Worm (Caenorhabditis elegans): ENCODE data around the gene smc-3.

smc-3 gene

DNA sequence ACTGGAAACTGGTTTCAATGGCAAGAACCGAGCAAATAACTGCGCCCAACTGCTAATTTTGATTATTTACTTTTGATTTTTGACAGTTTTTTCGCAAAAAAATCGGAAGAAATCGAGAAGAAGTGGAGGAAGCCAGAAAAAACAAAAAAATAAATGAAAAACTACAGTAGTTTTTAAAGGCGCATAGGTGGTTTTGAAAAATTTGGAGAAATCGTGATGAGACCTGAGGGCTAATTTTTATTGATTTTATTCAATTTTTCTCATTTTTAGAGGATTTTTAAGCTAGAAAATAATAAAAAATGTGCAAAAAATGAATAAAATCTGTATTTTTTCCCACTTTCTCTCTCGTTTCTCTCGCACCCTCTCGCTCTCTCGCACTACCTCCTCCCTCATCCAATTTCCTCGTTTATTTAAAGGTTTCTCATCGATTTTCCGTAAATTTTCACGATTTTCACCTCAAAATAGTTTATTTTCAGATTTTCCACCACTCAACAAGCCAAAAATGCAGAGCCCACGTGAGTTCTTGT, 16.1 kb upstream of the smc-3 start, which contains the start of gene Y47D3A.20:
Gene Y47D3A.20, plus strand, starts transcription at position 477 of the 527 bp plus-strand sequence.
- TF ChIP-seq W03F9.2 (tag; optimal IDR thresholded peaks at IDR 0.05) (no peak), him-1 (tag; optimal IDR thresholded peaks at IDR 0.05) (no peak), dao-5 (tag; optimal IDR thresholded peaks at IDR 0.05) (no peak)

DNA sequence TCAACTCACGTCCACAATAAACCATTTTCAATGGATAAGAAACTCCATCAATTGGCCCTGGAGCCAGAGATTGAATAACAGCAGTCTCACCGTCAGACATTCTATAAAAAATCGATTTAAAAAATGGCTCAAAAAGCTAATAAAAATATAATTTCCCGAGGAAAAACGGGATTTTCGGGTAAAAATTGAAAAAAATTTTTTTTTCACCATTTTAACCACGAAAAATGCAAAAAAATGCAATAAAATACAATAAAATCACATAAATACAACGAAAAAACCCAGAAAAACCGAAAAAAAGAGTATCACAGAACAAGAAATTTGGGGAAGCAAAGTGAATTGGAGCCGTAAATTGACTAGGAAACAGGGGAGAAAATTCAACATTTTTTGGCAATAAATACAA, 11.9 kb upstream of the smc-3 start, which contains the start of gene Y47D3A.21:
Gene Y47D3A.21, minus strand, starts transcription at position 101 of the 400 bp plus-strand sequence.
- TF ChIP-seq him-1 (tag; optimal IDR thresholded peaks at IDR 0.05) (no peak), dao-5 (tag; optimal IDR thresholded peaks at IDR 0.05) (no peak), W03F9.2 (tag; optimal IDR thresholded peaks at IDR 0.05) (no peak)

DNA sequence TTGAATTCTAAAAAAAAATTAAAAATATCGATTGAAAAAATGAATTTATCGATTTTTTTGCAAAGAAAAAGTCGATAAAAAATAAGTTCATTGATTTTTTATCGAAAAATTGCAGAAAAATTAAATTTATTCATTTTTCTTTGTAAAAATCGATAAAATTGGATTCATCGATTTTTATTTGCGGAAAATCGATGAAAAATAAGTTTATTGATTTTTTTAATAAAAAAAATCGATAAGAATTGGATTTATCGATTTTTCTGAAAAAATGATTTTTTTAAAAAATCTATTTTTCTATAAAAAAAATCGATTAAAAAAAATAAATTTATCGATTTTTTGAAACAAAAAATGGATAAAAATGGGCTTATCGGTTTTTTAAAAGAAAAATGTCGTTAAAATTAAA, 10.8 kb upstream of the smc-3 start:
- TF ChIP-seq W03F9.2 (tag; optimal IDR thresholded peaks at IDR 0.05) (no peak), him-1 (tag; optimal IDR thresholded peaks at IDR 0.05) (no peak), dao-5 (tag; optimal IDR thresholded peaks at IDR 0.05) (no peak)

DNA sequence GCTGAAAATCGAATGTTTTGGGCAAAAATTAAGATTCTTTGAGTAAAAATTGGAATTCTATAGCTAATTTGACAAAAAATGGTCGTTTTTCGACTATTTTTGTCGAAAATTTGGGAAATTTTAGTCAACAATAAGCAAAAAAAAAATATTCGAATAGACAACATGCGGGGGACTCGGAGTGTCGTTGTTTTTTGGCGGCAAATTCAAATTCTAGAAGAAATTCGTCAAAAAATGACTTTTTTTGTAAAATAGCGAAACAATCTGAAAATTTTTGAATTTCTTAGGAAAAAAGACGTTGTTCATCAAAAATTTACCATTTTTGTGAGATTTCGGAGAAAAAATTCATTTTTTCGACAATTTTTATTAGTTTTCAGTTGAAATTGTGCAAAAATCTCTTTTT, 7.1 kb upstream of the smc-3 start:
- TF ChIP-seq him-1 (tag; optimal IDR thresholded peaks at IDR 0.05) = no peak
- TF ChIP-seq W03F9.2 (tag; optimal IDR thresholded peaks at IDR 0.05) = no peak
- no peak for TF ChIP-seq dao-5 (tag; optimal IDR thresholded peaks at IDR 0.05)

DNA sequence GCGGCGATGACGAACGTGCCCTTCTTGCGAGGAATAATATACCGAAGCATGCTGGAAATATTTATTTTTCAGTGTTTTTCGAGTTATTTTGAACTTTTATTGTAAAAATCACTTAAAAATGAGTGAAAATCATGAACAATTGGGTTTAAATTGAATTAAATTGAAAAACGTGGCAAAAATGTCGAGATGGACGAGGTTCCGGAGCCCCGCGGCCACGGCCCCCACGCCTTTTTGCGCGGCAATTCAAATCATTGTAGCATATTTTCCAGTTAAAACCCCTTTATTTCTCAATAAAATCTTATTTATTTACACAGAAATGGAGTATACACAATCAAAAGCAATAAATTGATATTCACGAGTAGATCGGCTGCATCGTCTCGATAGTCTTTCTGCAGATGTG, 4.6 kb upstream of the smc-3 start:
- no peak for TF ChIP-seq dao-5 (tag; optimal IDR thresholded peaks at IDR 0.05)
- TF ChIP-seq him-1 (tag; optimal IDR thresholded peaks at IDR 0.05) = no peak
- TF ChIP-seq W03F9.2 (tag; optimal IDR thresholded peaks at IDR 0.05) = no peak

DNA sequence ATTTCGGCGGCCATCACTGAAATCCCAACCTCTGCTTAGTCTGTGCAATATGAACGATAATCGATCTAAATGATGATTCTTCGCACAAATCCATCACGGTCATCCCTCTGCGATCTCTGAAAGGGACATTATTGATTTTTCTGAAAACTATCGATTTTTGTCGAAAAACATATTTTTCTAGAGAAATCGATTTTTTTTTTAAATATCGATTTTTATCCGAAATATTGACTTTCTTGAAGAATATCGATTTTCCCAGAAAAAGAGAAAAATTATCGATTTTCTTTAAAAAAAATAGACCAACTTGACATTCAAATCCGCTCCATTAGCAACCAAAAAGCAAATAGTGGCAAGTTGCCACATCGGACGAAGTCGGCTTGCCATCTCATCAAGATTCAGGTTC, 3.4 kb upstream of the smc-3 start:
- TF ChIP-seq dao-5 (tag; optimal IDR thresholded peaks at IDR 0.05) = no peak

DNA sequence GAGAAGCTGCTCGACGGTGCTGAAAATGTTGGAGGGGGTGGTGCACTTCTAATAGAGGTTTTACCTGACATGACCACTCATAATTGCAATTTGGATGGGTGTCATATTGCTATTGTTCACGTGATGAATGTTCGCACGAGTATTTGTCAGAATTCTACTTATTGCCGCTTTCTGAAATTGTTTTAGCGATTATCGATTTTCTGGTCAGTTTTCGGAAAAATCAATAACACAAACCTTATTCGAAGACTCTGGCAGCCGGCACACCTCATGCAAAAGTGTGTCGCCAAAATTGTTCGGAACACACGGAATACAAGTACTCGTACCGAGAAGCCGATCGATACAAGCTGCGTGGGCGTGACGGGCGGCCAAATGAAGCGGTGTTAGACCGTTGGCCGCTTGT, 2.4 kb upstream of the smc-3 start:
- no peak for TF ChIP-seq dao-5 (tag; optimal IDR thresholded peaks at IDR 0.05)
- TF ChIP-seq him-1 (tag; optimal IDR thresholded peaks at IDR 0.05) = no peak
- no peak for TF ChIP-seq W03F9.2 (tag; optimal IDR thresholded peaks at IDR 0.05)

DNA sequence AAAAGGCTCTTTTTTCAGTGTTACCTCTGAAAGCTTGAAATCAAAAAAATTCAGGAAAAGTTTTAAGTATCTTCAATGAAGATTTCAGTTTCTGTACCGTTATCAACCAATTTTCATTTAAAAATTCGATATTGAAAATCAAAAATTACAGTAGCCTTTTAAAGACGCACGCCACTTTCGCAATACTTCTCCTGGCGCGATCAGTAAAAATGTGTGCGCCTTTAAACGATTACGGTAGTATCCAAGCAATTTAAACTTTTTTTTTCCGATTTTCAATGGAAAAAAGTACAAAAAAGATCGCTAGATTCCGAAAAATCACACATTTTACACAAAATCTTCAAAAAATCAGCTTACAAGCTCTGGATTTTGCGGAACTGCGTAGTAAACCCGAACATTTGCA, 828 bp upstream of the smc-3 start:
- TF ChIP-seq W03F9.2 (tag; optimal IDR thresholded peaks at IDR 0.05) (no peak), dao-5 (tag; optimal IDR thresholded peaks at IDR 0.05) (no peak), him-1 (tag; optimal IDR thresholded peaks at IDR 0.05) (no peak)

DNA sequence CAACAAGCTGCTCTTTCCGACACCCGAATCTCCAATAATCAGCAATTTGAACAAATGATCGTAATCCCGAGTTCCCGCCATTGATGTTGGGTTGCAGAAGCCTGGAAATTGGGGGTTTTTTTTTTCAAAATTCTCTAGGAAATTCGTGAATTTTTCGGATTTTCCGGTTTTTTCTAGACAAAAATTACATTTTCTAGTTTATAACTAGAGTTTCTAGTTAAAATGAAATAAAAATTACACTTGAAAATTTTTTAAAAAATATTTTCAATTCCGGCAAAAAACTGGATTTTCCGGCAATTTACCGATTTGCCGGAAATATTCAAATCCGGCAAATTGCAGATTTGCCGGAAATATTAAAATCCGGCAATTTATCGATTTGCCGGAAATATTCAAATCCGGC, 20.8 kb downstream of the smc-3 start, which contains the start of gene rab-35:
Gene rab-35, minus strand, starts transcription at position 101 of the 400 bp plus-strand sequence.
- no peak for TF ChIP-seq him-1 (tag; optimal IDR thresholded peaks at IDR 0.05)
- no peak for TF ChIP-seq W03F9.2 (tag; optimal IDR thresholded peaks at IDR 0.05)

DNA sequence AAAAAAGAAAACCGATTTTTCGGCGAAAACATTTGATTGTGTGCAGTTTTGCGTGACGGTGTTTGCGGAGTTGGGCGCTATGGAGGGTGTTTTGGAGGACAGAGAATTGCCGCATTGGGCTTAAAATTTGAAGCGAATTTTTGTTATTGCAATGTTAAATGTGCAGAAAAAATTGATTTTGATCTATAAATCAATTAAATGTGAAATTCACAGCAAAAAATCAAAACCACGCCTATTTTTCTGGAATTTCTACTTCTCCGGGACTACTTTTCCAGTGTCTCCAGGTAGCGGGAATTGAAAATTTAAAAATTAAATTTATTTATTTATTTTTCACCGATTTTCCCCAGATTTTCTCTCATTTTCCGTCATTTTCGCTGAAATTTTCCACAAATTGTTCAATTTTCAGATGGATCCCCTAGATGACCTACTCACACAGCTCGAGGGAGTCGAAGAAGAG, 26.5 kb downstream of the smc-3 start, which contains the start of gene mcm-10:
Gene mcm-10, plus strand, starts transcription at position 407 of the 457 bp plus-strand sequence.
- peak; percentile 31 for TF ChIP-seq him-1 (tag; optimal IDR thresholded peaks at IDR 0.05)
- no peak for TF ChIP-seq dao-5 (tag; optimal IDR thresholded peaks at IDR 0.05)
- peak; percentile 59 for TF ChIP-seq W03F9.2 (tag; optimal IDR thresholded peaks at IDR 0.05)

DNA sequence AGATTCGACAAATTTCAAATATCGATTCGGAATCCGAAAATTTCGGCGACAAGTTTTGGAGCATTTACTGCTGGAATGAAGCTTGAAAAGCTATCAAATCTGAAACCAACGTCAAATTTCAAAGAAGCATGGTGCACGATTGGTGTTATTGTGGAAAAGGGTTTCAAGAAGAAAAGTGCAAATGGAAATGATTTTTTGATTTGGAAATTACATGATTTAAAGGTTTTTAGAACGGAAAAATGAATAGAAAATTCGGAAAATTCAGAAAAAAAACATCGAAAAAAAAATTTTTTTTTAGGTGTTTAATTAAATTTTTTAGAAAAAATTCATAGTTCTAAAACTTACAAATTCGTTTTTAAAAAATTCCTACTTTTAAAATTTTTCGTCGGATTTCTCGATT, 27.4 kb downstream of the smc-3 start, which contains the start of gene teg-1:
Gene teg-1, minus strand, starts transcription at position 101 of the 400 bp plus-strand sequence.
- TF ChIP-seq W03F9.2 (tag; optimal IDR thresholded peaks at IDR 0.05) (no peak), dao-5 (tag; optimal IDR thresholded peaks at IDR 0.05) (no peak), him-1 (tag; optimal IDR thresholded peaks at IDR 0.05) (no peak)

DNA sequence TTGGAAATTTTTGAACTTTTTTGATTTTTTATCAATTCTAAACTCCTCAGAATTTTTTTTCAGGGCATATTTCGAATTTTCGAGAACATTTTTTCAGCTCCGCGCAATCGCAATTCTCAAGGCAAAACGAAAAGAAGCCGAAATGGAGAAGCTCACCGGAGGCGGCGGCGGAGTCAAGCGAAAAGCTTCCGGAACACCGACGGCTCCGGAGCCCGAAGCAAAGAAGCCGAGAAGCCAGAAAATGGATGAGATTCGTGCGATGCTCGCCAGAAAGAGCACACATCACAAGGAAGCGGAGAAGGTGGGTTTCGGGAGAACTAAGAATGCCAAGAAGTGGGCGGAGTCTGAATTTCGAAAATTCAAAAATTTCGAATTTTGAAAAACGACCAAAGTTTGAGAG, 33.4 kb downstream of the smc-3 start:
- TF ChIP-seq dao-5 (tag; optimal IDR thresholded peaks at IDR 0.05) (no peak), him-1 (tag; optimal IDR thresholded peaks at IDR 0.05) (no peak)

DNA sequence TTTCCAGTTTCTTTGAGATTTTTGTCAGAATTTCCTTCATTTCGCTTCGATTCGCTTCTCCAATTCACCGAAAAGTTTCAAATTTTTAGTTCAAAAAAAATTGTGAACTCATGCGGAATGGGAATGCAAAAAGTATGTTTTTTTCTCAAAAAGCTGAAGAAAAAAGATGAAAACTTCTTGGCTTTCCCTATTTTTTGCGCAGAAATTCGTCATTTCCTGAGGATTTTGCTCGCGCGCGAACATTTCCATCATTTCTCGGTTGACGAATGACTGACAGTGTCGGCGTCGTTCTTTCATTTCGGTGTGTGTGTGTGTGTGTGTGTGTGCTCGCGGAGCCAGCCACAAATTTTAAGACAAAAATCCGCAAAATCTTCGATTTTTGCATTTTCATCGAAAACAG, 41.6 kb downstream of the smc-3 start:
- TF ChIP-seq dao-5 (tag; optimal IDR thresholded peaks at IDR 0.05) (no peak), W03F9.2 (tag; optimal IDR thresholded peaks at IDR 0.05) (no peak), him-1 (tag; optimal IDR thresholded peaks at IDR 0.05) (no peak)

DNA sequence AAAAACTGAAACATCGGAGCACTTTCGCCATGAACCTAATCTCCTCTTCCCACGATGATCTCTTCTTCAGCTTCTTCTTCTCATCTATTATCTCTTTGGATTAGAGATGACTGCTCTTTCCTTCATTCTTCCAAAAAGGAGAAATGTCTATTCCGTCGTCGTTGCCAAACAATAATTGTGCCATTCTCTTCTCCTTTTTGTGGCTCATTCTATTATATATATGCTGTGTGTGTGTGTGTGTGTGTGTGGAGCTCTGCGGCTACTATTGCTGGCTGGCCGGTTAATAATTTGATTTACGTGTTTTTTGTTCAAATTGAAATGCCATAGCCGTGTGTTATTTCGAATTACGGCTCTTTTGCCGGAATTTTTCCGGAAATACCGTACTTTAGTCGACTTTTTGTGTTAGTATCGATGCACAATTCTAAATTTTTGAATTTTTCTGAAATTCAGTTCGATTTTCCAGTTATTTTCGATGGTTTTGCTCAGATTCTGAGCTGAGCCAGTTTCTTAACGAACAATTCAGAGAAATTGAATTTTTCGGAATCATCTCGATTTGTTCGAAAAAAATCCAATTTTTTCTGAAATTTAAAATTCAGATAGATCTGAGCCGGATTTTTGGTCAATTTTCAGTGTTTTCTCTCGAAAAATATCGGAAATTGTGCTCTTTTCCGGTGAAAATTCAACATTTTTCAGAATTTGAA, 42.5 kb downstream of the smc-3 start, which contains the start of gene T28D6.5:
Gene T28D6.5, plus strand, starts transcription at position 651 of the 701 bp plus-strand sequence.
- TF ChIP-seq dao-5 (tag; optimal IDR thresholded peaks at IDR 0.05) = no peak

DNA sequence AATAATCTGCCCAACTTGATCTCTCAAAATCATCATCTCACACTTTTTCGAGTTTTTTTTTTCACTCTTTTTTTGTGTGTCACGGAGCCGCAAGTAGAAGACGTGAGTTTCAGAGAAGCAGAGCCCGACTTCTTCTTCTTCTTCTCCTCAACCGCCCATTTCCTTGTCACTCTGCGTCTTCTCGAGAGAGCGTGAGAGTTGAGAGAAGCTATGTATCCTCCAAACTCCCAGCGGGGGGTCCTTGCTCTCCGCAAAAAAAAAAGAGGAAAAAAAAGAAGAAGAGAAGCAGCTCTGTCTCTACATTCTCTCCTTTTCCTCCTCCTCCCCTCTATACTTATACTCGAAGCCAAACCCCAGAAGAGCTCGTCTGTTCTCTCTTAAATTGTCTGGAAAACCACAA, 43.6 kb downstream of the smc-3 start:
- no peak for TF ChIP-seq W03F9.2 (tag; optimal IDR thresholded peaks at IDR 0.05)
- peak; percentile 20 for TF ChIP-seq him-1 (tag; optimal IDR thresholded peaks at IDR 0.05)

All from whole organism, L4/young adult.